Fruit fly (Drosophila melanogaster): ENCODE results near the gene Prx6a.

Gene Prx6a

dm6 chr2L:2878188-2878587 is at the start of gene Prx6a, which contains the start of gene Sbat (continued):
- TF ChIP-seq Fer3 (tag; optimal IDR thresholded peaks at IDR 0.05) (peak; percentile 75), abd-A (tag; optimal IDR thresholded peaks at IDR 0.05) (peak; percentile 67), CG7839 (tag; optimal IDR thresholded peaks at IDR 0.05) (peak; percentile 70), CG15696 (tag; optimal IDR thresholded peaks at IDR 0.05) (peak; percentile 76), fru (optimal IDR thresholded peaks at IDR 0.05) (no peak), Atf3 (GFP tag; optimal IDR thresholded peaks at IDR 0.05) (peak; percentile 40), Hr39 (optimal IDR thresholded peaks at IDR 0.05) (no peak), wor (GFP tag; IDR thresholded peaks at IDR 0.05) (peak; percentile 29; the same call in 1 of the 2 replicates), danr (GFP tag; IDR thresholded peaks at IDR 0.05) (0 out of 2 replicates have a peak, but pooled peaks have one; percentile 17), Pdp1 (GFP tag; optimal IDR thresholded peaks at IDR 0.05) (peak; percentile 64 to 67), sens (GFP tag) (peak; percentile 95), Rfx (GFP tag; IDR thresholded peaks at IDR 0.05) (peak; percentile 82), tup (GFP tag; optimal IDR thresholded peaks at IDR 0.05) (no peak), ara (GFP tag; IDR thresholded peaks at IDR 0.05) (no peak), CG4328 (GFP tag; optimal IDR thresholded peaks at IDR 0.05) (peak; percentile 62), YL-1 (GFP tag; optimal IDR thresholded peaks at IDR 0.05) (no peak), schlank (tag; optimal IDR thresholded peaks at IDR 0.05) (peak; percentile 65), CG4730 (GFP tag; IDR thresholded peaks at IDR 0.05) (0 out of 2 replicates have a peak, but pooled peaks have one; percentile 28), org-1 (GFP tag; optimal IDR thresholded peaks at IDR 0.05) (peak; percentile 48), Deaf1 (tag; optimal IDR thresholded peaks at IDR 0.05) (peak; percentile 35), p53 (GFP tag; optimal IDR thresholded peaks at IDR 0.05) (peak; percentile 52), gem (tag; optimal IDR thresholded peaks at IDR 0.05) (peak; percentile 79), Fer2 (tag; optimal IDR thresholded peaks at IDR 0.05) (peak; percentile 66), CG14050 (GFP tag; IDR thresholded peaks at IDR 0.05) (peak; percentile 48; the same call in 2 of the 3 replicates), bbx (GFP tag; IDR thresholded peaks at IDR 0.05; ENCODE audit: partially characterized antibody) (no peak), dmrt11E (tag; optimal IDR thresholded peaks at IDR 0.05) (peak; percentile 65), CG13624 (GFP tag; optimal IDR thresholded peaks at IDR 0.05) (peak; percentile 75), usp (GFP tag; optimal IDR thresholded peaks at IDR 0.05) (no peak), Stat92E (GFP tag; optimal IDR thresholded peaks at IDR 0.05) (peak in 1 of 3 experiments; percentile 35), sim (GFP tag; IDR thresholded peaks at IDR 0.05) (no peak), Ravus (GFP tag; IDR thresholded peaks at IDR 0.05) (no peak), CG13287 (GFP tag; IDR thresholded peaks at IDR 0.05; ENCODE audit: partially characterized antibody) (peak; percentile 48), CG17612 (GFP tag; IDR thresholded peaks at IDR 0.05) (no peak), sob (GFP tag; IDR thresholded peaks at IDR 0.05) (peak; percentile 75), ranshi (GFP tag; IDR thresholded peaks at IDR 0.05) (peak; percentile 87), Gug (GFP tag; IDR thresholded peaks at IDR 0.05) (peak; percentile 56; the same call in 2 of the 4 replicates), CG1024 (GFP tag; IDR thresholded peaks at IDR 0.05) (0 out of 2 replicates have a peak, but pooled peaks have one; percentile 19), CG32772 (GFP tag; IDR thresholded peaks at IDR 0.05) (peak; percentile 36; the same call in 1 of the 2 replicates), CG32767 (GFP tag; IDR thresholded peaks at IDR 0.05) (no peak; the same call in 1 of the 2 replicates), HmgZ (tag; optimal IDR thresholded peaks at IDR 0.05) (peak; percentile 92), tll (GFP tag; optimal IDR thresholded peaks at IDR 0.05) (peak in 1 of 2 experiments; percentile 64), CG15269 (tag; optimal IDR thresholded peaks at IDR 0.05) (peak; percentile 69), corto (GFP tag; optimal IDR thresholded peaks at IDR 0.05) (no peak), emc (GFP tag; optimal IDR thresholded peaks at IDR 0.05) (peak; percentile 10), ab (GFP tag; optimal IDR thresholded peaks at IDR 0.05) (no peak), CG4424 (GFP tag; optimal IDR thresholded peaks at IDR 0.05) (peak; percentile 37), zf30C (GFP tag; optimal IDR thresholded peaks at IDR 0.05) (no peak), CG10267 (tag; optimal IDR thresholded peaks at IDR 0.05) (peak; percentile 58), Spps (tag; optimal IDR thresholded peaks at IDR 0.05) (peak; percentile 38), Dbx (GFP tag; IDR thresholded peaks at IDR 0.05) (peak; percentile 61; the same call in 2 of the 3 replicates), D19A (tag; optimal IDR thresholded peaks at IDR 0.05) (peak; percentile 38)
